Fruit fly (Drosophila melanogaster) whole organism, wandering third instar larva: ENCODE measurements around the gene CG43844.

Experiments
- CG32264 ChIP-seq: fragments of 200-800 bp; sonication (Bioruptor generic); optimal IDR thresholded peaks from 2 replicates; lab custom pipeline; 2016; ENCODE audit warnings: missing biosample characterization, missing genetic modification characterization
- Dfd ChIP-seq: fragments of >200 bp; optimal IDR thresholded peaks from 2 replicates; lab custom pipeline; 2017; ENCODE audit warnings: missing biosample characterization, missing genetic modification characterization
- Jra ChIP-seq: sonication (Bioruptor generic); optimal IDR thresholded peaks from 2 replicates; lab custom pipeline; 2016; ENCODE audit warnings: missing biosample characterization, missing genetic modification characterization
- OdsH ChIP-seq: fragments of 200-800 bp; sonication (Bioruptor generic); optimal IDR thresholded peaks from 2 replicates; lab custom pipeline; 2016; ENCODE audit warnings: missing biosample characterization, mild to moderate bottlenecking, missing genetic modification characterization
- brk ChIP-seq: fragments of 200-800 bp; sonication (Bioruptor generic); optimal IDR thresholded peaks from 2 replicates; lab custom pipeline; 2016; ENCODE audit warnings: missing biosample characterization, mild to moderate bottlenecking, missing genetic modification characterization
- ey ChIP-seq: fragments of 200-800 bp; sonication (Bioruptor generic); optimal IDR thresholded peaks from 2 replicates; lab custom pipeline; 2016; ENCODE audit warnings: missing biosample characterization, missing genetic modification characterization
- foxo ChIP-seq, 2 experiments: fragments of 200-800 bp; sonication (Bioruptor generic); optimal IDR thresholded peaks; 2 replicates in 1 of 2; 3 replicates in 1 of 2; lab custom pipeline; 2016 to 2017; ENCODE audit warnings: missing biosample characterization in 2 of 2, missing genetic modification characterization in 2 of 2
- h ChIP-seq: fragments of 200-800 bp; sonication (Bioruptor generic); optimal IDR thresholded peaks from 3 replicates; lab custom pipeline; 2016; ENCODE audit warnings: missing biosample characterization, mild to moderate bottlenecking, missing genetic modification characterization
- jim ChIP-seq: fragments of 175-275, 200-325 bp; sonication (Bioruptor generic); optimal IDR thresholded peaks from 2 replicates; lab custom pipeline; 2016; ENCODE audit warnings: missing biosample characterization, mild to moderate bottlenecking, missing genetic modification characterization
- pan ChIP-seq: fragments of >200 bp; optimal IDR thresholded peaks from 2 replicates; lab custom pipeline; 2017
- rgr ChIP-seq: fragments of 200-800 bp; sonication (Bioruptor generic); optimal IDR thresholded peaks from 3 replicates; lab custom pipeline; 2016; ENCODE audit warnings: missing biosample characterization, mild to moderate bottlenecking, missing genetic modification characterization
- sage ChIP-seq: fragments of 200-800 bp; sonication (Bioruptor generic); optimal IDR thresholded peaks from 2 replicates; lab custom pipeline; 2016; ENCODE audit warnings: missing biosample characterization, mild to moderate bottlenecking, missing genetic modification characterization
- usp ChIP-seq: fragments of >200 bp; optimal IDR thresholded peaks from 2 replicates; lab custom pipeline; 2017; ENCODE audit warnings: missing biosample characterization, missing genetic modification characterization

dm6 chr3R:21911516-21911915, 22.2 kb downstream of the CG43844 start, which contains the start of gene Qsox3:
- TF ChIP-seq ey, result no peak
- TF ChIP-seq Dfd, result no peak
- no peak for TF ChIP-seq pan (lab: Kevin White, UChicago)
- TF ChIP-seq usp (GFP tag; lab: Kevin White, UChicago), result no peak
- no peak for TF ChIP-seq jim (GFP tag; lab: Kevin White, UChicago)
- no peak for TF ChIP-seq brk
- TF ChIP-seq sage (GFP tag; lab: Kevin White, UChicago), result no peak
- TF ChIP-seq CG32264, result no peak
- TF ChIP-seq OdsH (GFP tag; lab: Kevin White, UChicago), result no peak
- TF ChIP-seq h (GFP tag; lab: Kevin White, UChicago), result no peak
- TF ChIP-seq rgr (GFP tag; lab: Kevin White, UChicago), result no peak
- no peak for TF ChIP-seq foxo (GFP tag; optimal IDR thresholded peaks at IDR 0.05; lab: Kevin White, UChicago)
- no peak for TF ChIP-seq Jra (GFP tag; lab: Kevin White, UChicago)
